Fruit fly (Drosophila melanogaster): Measurements from ENCODE around the gene CG17929.

CG17929 gene

DNA sequence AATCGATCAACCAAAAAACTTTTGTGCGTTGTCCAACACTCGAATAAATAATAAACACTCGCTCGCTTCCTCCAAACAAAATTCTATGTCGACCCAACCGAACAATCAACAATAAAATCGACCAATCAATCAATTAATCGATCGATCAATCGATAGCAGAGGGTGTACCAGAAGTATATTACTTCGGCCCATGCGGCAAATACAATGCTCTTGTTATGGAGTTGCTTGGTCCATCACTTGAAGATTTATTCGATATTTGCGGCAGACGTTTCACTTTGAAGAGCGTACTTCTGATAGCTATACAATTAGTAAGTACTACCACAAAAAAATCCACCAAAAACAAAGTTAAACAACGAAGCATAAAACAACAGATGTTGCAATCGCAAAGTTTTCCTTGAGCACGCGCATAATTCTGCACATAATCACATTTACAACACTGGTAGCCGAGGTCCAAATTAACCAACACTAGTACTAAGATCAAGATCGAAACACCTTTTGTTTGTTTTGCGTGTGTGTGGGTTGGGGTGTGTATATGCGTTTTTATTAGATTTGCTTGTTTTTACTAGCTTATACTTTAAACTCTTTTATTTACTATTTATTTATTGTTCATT is 29.7 kb upstream of the CG17929 start:
- no peak for TF ChIP-seq noc (tag; optimal IDR thresholded peaks at IDR 0.05)

DNA sequence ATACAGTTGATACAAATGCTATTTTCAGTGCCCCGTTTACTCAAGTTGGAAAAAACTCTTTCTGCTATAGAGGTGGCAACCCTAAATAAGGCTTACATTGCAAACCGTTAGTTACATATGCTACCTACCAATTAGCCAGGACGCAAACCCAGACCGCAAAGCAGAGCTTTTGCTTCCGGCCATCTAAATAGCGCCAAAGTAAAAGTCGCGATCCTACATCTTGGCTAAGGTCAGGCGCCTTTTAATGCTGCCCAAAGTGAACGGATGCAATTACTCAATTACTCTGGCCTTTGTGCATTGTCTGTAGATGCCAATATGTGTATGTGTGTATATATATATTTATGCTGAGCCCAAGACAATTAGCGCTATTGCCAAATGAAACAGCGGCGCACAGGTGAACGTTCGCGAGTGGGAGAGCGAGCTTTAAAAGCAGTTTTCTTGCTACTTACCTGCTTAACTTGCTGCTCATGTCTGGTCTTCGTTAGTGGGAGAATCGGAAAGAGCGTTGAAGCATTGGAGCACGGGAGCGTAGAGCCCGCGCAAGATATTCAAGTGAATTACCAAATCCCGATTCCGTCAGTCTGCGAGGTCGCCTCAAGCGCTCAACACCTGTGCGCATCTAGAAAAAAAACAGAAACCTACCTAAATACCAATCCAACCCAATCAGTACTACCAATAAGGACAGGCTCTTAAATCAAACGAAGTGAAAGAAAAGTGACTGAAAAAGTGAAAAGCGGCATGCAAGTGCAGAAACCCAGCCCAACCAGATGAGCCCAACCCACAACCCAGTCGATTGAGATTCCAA is 19.9 kb upstream of the CG17929 start, which contains the start of gene Zip89B:
Zip89B (plus strand) TSS at position 574 of the 805 bp plus-strand sequence.
- TF ChIP-seq noc (tag; optimal IDR thresholded peaks at IDR 0.05): no peak

DNA sequence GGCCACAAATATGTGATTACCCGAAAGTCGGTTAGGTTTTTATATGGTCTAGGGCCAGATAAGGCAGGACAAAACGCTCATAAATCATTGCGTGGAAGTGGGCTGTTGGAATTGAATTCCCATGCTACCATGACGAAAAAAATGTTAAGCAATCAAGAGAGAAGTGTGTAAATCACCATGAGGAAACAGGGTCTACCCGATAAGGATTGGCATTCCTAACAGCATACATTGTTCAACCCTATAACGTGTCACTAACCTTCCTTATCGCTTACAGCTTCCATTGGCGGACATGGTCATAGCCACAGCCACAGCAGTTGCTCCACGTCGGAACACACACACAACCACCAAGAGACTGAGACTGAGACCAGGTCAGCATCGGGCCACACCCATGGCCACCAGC is 17.2 kb upstream of the CG17929 start:
- no peak for TF ChIP-seq noc (tag; optimal IDR thresholded peaks at IDR 0.05)

DNA sequence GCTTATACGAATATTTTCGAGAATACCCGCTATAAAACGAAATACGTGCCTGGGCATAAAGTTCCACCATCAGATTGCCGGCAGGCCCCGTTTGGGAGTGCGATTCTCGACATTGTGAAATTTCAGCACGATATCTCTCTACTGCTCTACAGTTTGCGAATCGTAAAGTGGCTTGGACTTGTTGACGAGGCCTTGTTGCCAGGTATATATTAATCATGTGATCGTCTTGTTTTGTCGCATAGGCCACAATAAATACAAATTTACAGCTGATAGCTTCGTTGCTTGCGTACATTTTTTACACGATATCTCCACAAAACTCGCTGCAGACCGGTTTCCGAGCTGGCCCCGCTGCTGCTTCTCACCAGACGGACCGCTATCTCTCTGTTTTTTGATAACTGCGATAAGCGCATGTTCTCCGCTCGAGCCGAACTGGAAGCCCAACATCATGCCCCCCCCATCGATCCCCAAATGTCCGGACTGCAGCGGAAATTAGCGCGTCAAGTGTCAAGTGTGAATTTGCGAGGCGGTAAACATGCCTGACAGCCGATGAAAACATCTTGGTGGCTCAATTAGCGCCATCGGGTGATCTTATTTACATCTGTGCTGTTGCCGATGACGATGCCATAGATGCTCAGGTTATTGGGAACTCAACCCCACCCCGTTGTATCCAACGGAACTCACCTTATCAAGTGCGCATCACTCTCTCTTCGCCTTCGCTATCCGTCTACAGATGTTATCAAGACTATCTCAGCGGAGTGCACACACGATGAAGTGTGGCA is 15.8 kb upstream of the CG17929 start:
- no peak for TF ChIP-seq noc (tag; optimal IDR thresholded peaks at IDR 0.05)

DNA sequence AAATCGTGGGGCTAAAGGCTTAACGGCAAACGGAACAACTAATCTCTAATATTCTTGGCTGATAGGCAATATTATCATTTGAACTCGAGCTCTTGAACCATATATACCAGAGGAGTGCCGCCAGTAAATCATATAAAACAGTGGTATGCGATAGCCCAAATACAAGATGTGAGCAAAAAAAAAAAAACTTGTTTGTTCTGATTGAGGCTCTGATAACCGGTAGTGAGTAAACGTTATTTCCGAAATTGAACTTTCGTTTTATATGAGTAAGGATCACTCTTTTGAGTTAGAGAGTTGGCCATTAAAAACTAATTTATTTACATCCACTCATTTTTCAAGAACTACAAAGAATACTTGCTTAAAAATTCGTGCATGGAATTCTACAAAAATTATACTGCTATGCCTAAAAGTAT is 15.2 kb upstream of the CG17929 start:
- TF ChIP-seq noc (tag; optimal IDR thresholded peaks at IDR 0.05): peak; percentile 74

DNA sequence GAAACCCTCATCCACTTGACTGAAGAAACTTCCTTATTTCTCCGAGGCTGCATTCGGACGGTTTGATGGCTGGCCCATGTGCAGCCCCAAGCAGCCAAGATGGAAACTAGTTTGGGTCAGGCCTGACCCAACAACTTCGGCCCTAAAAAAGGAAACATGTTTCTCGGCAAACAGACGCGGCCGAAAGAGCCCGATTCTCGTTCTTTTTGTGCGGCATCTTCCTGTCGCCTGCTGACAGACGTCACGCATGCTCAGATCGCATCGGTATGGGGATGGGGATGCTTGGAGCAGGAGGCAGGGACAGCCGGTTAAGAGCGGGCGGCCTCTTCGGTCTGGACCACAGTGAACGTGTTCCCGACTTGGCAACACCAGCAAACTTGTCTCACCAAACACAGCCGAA is 8.5 kb upstream of the CG17929 start:
- TF ChIP-seq noc (tag; optimal IDR thresholded peaks at IDR 0.05): no peak

DNA sequence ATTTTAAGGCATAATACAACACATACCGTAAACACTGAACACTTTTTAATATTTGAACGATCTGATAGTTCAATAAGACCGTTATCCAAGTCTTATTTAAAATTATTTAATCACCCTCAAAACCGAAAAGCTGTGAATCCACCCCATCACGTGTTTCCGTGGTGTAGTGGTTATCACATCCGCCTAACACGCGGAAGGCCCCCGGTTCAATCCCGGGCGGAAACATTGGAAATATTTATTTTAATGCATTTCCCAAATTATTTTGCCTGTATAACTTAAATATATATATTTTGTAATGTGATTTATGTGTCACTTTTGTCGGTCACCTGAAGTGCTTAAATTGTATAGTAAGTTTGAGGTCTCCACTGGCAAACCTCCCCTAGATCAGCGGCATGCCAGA is 3.8 kb upstream of the CG17929 start, which contains the start of gene CG44044:
CG44044 (plus strand) TSS at position 301 of the 400 bp plus-strand sequence.
- no peak for TF ChIP-seq noc (tag; optimal IDR thresholded peaks at IDR 0.05)

DNA sequence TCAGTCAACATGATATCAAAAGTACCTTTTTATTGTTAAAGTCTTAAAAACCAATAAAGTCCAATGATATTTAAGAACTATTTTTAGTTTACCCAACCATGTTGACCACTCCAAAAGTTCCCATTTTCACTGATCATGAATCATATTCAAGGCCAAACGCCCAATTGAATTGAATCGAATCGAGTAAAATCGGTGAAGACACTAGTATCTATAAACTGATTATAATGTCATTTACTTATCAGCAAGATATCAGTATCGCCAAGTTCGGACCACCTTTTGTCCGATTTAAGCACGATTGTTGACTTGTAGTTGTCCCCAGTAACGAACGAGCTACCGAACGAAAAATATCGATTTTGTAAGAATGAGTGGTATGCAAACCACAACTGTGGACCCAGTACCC is 2.2 kb upstream of the CG17929 start, which contains the start of gene CG6901:
CG6901 (plus strand) TSS at position 323 of the 400 bp plus-strand sequence.
- TF ChIP-seq noc (tag; optimal IDR thresholded peaks at IDR 0.05): no peak

DNA sequence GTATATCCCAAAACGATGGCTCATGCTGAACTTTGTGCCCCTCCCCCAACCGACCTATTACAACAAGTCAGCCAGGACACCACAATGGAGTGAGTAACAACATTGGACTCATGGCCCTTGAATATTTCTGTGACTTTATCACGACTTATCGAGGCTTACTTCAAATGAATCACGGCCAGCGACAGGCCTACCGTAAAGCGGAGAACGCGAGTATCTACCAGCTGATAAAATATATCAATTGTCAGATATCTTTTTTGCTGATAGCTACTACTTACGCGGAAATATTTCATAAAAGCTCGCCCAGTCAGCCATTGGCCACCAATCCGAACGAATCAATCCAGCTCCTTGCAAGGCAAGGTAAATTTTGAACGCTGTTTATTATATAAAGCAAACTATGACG is 2.3 kb downstream of the CG17929 start, which contains the start of gene CG17930:
CG17930 (plus strand) TSS at position 301 of the 400 bp plus-strand sequence.
- TF ChIP-seq noc (tag; optimal IDR thresholded peaks at IDR 0.05): no peak

DNA sequence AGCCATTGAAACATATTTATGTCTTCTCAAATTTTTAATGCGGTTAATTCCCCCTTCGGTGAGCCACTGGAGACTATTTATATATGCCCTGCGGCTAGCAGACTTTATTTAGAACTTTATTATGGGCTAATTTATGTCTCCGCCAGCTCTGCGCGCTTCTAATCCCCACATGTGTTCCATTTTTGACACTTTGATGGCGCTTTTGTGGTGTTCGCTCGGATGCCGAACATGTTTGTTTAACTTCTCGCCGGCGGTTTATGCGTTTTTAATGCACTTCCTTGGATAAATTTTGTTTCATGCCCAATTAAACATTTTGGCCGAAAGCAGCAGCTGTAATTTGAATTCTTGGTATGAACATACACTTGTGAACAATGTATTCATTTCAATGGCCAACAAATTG is 4.5 kb downstream of the CG17929 start:
- no peak for TF ChIP-seq noc (tag; optimal IDR thresholded peaks at IDR 0.05)

DNA sequence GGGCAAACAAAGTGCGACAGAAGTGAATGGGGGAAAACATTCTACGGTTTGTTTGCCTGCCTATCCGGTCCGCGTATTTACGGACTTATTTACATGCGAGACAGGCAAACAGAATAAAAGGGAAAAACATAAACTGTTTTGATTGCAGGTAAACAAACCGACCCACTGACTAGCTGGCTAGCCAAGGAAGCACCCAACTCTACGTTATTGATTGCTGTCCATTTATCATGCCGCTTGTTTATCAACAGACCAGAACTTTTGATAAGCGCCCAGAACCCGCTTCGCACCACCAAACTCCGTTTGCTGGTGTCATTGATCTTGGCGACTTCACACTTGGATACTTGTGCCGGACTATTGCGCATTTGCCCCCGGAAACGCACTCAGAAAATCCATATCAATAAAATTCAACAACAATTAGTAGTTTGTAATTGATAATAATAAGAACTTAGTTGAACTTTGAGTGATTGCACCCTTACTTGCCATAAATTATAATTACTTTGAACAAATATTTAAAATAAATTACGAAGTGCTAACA is 6.6 kb downstream of the CG17929 start:
- peak; percentile 25 for TF ChIP-seq noc (tag; optimal IDR thresholded peaks at IDR 0.05)

DNA sequence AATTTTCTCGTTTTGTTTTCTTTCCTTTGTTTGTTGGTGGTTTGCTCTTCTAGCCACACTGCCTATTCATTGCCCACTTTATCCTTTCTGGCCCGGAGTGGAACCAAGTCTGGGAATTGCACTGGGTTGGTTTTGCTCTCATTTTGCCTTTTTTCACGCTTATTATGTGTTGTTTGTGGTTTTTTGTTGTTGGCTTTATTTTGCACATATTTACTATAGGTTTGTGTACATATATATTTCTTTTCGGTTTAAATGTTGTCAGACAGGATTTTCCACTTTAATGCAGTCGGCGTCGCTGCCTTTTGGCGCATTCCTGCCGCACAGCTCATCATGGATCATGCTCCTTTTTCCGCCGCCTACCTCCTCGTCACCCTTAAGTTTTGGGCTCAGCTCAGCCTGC is 9.0 kb downstream of the CG17929 start:
- no peak for TF ChIP-seq noc (tag; optimal IDR thresholded peaks at IDR 0.05)

DNA sequence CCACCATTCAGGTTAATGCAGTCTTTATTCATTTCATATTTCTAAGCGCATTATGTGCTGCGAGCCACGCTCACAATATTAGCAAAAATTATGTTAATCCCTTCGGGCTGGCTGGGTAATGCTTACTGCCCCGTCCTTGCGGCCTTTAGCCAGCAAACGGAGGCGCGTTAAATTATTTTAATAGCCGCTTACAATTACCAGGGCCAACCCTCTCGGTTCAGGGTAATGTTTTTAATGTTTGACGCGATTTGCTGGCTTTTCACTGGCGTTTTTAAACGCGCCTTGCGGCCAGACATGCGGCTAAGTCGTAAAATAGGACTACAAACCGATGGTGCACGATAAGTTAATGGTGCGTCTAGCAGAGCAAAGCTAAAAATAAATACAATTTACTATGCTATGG is 9.5 kb downstream of the CG17929 start:
- no peak for TF ChIP-seq noc (tag; optimal IDR thresholded peaks at IDR 0.05)

DNA sequence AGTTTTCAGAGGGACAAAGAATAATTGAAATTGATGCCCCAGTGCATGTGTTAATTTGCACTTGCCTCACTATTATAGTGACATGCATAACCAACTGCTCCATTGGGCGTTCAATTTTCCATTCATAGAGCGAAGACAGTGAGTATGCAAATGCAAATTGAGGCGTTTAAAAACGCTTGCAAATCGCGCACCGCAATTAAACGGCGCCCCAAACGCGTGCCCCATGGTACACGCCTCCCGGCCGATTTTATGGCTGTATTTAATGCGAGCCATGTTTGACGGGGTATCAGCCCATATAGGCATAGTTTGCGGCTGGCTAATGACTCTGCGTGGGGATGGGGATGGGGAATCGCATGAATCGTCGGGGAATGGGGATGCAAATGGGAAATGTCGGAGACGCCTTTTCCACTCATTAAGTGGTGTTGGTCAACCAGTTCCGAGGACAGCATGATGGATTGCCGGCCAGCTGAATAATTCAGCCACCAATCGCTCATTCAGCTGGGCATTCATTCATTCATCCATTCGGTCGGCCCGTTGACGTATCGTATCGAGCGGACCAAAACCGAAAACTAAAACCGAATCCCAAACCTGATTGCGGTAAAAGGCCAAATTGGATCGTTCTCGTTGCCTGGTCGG is 10.3 kb downstream of the CG17929 start:
- TF ChIP-seq noc (tag; optimal IDR thresholded peaks at IDR 0.05): no peak

DNA sequence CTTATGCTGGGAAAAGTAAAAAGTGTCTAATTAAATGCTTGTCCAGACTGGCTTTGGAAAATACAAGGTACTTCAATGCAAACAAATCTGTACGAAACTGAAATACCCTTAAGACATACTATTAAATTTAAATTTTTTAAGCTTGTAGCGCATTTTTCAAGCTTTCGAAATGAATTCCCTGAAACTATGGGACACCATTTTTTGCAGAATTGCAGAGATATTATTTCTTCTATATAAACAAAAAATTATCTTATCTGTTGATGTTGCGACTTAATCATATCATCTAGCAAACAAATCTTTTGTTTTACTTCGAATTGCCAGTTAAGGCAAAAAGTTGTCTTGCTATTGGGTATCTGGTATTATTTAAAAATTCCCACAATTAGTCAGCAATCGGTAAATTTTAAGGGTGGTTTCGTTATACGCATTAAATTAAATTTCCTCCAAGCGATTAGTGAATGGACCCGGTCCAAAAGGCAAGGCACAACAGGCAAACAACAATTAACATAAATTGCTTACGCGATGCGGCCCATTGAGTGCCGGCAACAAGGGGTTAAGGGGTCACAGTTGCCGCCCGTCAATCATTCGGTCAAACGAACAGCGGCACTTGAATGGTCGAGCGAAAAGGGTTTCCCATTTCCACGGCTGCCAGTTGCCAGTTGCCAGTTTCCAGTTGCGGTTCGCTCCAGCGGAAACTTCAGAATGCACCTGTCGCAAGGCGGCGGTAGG is 11.2 kb downstream of the CG17929 start:
- TF ChIP-seq noc (tag; optimal IDR thresholded peaks at IDR 0.05): no peak

Measured in whole organism, larva.